Worm (Caenorhabditis elegans): ENCODE measurements around the gene str-226.
"Not testable (repeated sequence)": the region's sequence is repeated elsewhere in the genome, so short reads cannot be mapped to it uniquely, and the experiment has no call there.

- not testable (repeated sequence) for TF ChIP-seq snpc-4, nhr-76, aly-2, pha-4 (tag; optimal IDR thresholded peaks at IDR 0.05)
Measured at ce11 chrV:3558744-3559143, 46.3 kb downstream of the str-226 start, which contains the start of gene T24A6.1.

Measured in whole organism, L3 larva.